Fruit fly (Drosophila melanogaster) ovary, adult (tissue): Measurements from ENCODE around the gene CG3513.

ENCODE experiments used
- CG17801 ChIP-seq: fragments of 200-800 bp; optimal IDR thresholded peaks from 2 replicates; lab custom pipeline; 2019; ENCODE audit warnings: missing biosample characterization, mild to moderate bottlenecking, missing genetic modification characterization, moderate library complexity; ENCODE audit not compliant: partially characterized antibody

CG3513 gene

dm6 chr2L:3700990-3701389, 8.0 kb upstream of the CG3513 start, which contains the start of gene CG42467:
Gene CG42467 (plus strand): TSS chr2L:3701290.
- TF ChIP-seq CG17801 (GFP tag; lab: Kevin White, UChicago) = no peak

dm6 chr2L:3700374-3700773, 7.4 kb upstream of the CG3513 start, which contains the start of gene Sfp24C1:
Gene Sfp24C1 (plus strand): TSS chr2L:3700674.
- TF ChIP-seq CG17801 (GFP tag; lab: Kevin White, UChicago) = no peak

- TF ChIP-seq CG17801 (GFP tag; lab: Kevin White, UChicago) = no peak
Observed at dm6 chr2L:3699895-3700294, 6.9 kb upstream of the CG3513 start, which contains the start of gene CG42465. Gene CG42465 (plus strand): TSS chr2L:3700195.

- no peak for TF ChIP-seq CG17801 (GFP tag; lab: Kevin White, UChicago)
Observed at dm6 chr2L:3698992-3699514, 6.1 kb upstream of the CG3513 start, which contains the start of the genes CG10031 and CG42464. Gene CG10031 (minus strand): TSS chr2L:3699092. Gene CG42464 (plus strand): TSS chr2L:3699464.

- no peak for TF ChIP-seq CG17801 (GFP tag; lab: Kevin White, UChicago)
Observed at dm6 chr2L:3697772-3698171, 4.8 kb upstream of the CG3513 start, which contains the start of gene CG3604. Gene CG3604 (minus strand): TSS chr2L:3697872.

dm6 chr2L:3696438-3696837, 3.5 kb upstream of the CG3513 start, which contains the start of gene IM33:
Gene IM33 (minus strand): TSS chr2L:3696658.
- TF ChIP-seq CG17801 (GFP tag; lab: Kevin White, UChicago) = no peak

dm6 chr2L:3695361-3695818, 2.4 kb upstream of the CG3513 start, which contains the start of gene CG16713:
Gene CG16713 (minus strand): TSS chr2L:3695411.
- TF ChIP-seq CG17801 (GFP tag; lab: Kevin White, UChicago) = no peak

dm6 chr2L:3694920-3695319, 1.9 kb upstream of the CG3513 start, which contains the start of gene CG43165:
Gene CG43165 (minus strand): TSS chr2L:3695020.
- TF ChIP-seq CG17801 (GFP tag; lab: Kevin White, UChicago) = no peak

- no peak for TF ChIP-seq CG17801 (GFP tag; lab: Kevin White, UChicago)
Observed at dm6 chr2L:3693805-3694204, 823 bp upstream of the CG3513 start, which contains the start of gene Acp24A4. Gene Acp24A4 (minus strand): TSS chr2L:3693905.

dm6 chr2L:3692466-3692865, 516 bp downstream of the CG3513 start, which contains the start of gene CG16704:
Gene CG16704 (minus strand): TSS chr2L:3692587.
- no peak for TF ChIP-seq CG17801 (GFP tag; lab: Kevin White, UChicago)

- TF ChIP-seq CG17801 (GFP tag; lab: Kevin White, UChicago) = no peak
Observed at dm6 chr2L:3685139-3685851, 7.7 kb downstream of the CG3513 start.

dm6 chr2L:3682489-3682888, 10.5 kb downstream of the CG3513 start:
- TF ChIP-seq CG17801 (GFP tag; lab: Kevin White, UChicago) = no peak

dm6 chr2L:3681338-3681737, 11.6 kb downstream of the CG3513 start:
- TF ChIP-seq CG17801 (GFP tag; lab: Kevin White, UChicago) = no peak

- TF ChIP-seq CG17801 (GFP tag; lab: Kevin White, UChicago) = no peak
Observed at dm6 chr2L:3675770-3676169, 17.2 kb downstream of the CG3513 start.

dm6 chr2L:3670481-3670880, 22.5 kb downstream of the CG3513 start, which contains the start of gene Sfp24Bc:
Gene Sfp24Bc (minus strand): TSS chr2L:3670581.
- TF ChIP-seq CG17801 (GFP tag; lab: Kevin White, UChicago) = no peak
